Worm (Caenorhabditis elegans): ENCODE measurements around the gene Y55F3AM.13.
A peak's percentile ranks its signal among the peaks of the same experiment; 100 is the strongest.

Gene Y55F3AM.13

DNA sequence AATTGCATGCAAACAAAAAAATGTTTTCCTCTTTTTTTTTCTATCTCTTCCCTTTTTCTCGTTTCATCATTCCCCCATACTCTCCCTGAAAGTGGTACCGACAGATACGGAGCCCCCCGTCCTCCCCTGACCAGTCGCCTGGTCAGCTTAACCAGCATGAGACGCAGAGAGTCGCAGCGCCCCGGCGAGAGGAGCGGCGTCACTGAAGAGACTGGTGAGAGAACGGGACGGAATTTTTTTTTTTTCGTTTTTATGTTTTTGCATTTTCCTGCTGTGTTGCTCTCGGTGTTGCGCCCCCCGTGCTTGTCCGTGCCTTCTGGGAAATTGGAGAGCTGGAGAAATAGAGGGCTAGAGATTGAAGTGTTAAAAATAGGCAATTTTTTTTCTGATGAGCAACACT is 14.3 kb upstream of the Y55F3AM.13 start (continued):
- TF ChIP-seq nhr-43 (tag; optimal IDR thresholded peaks at IDR 0.05; ENCODE audit: poor library complexity, severe bottlenecking), result no peak

DNA sequence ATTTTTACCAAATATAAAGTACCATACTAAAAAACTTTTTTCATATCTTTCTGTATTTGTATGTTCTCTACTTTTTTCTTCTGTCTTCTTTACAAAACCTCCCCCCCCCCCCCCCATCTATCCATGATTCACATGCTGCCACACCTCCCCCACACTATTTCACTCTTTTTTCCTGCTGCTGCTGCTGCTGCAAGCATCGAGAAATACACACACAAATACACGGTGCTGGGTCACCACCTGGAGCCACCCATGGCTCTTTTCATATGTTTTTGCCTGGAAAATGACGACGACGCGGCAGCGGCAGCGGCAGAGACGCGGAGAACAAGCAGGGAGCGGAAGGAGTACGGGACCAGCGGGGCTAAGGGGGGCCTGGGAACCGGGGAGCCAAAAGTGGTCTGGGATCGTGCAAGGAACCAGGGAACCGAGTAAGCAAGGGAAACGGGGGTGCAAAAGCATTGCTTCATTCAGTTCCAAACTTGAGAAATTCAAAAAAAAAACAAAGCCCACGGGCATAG is 12.7 kb upstream of the Y55F3AM.13 start:
- TF ChIP-seq pha-4 (tag; optimal IDR thresholded peaks at IDR 0.05), result peak; percentile 17
- no peak for TF ChIP-seq skn-1 (tag; optimal IDR thresholded peaks at IDR 0.05)
- no peak for TF ChIP-seq egl-27 (tag; optimal IDR thresholded peaks at IDR 0.05)
- TF ChIP-seq lin-39 (tag; optimal IDR thresholded peaks at IDR 0.05), result peak; percentile 35

DNA sequence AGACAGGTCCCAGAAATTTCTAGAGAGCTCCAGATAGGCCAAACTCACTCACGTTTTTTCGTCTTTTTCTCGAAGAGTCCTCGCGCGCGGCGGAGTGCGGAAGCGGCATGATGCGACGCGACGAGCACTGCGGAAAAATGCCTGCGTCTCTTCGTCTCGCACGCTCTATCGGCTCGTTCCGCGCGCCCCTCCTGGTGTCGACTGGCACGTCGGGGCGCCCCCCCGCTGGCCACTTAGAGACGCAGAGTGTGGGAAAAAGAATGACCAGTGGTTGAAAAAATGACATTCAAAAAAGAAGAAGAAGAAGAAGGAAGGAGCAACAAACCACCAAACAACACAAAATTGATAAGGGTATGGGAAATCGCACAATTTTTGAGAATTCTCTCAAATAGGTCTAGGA is 11.3 kb upstream of the Y55F3AM.13 start, which contains the start of gene znf-782:
znf-782 (minus strand) TSS at position 96 of the 400 bp plus-strand sequence.
- TF ChIP-seq nfya-1 (tag; optimal IDR thresholded peaks at IDR 0.05; ENCODE audit: insufficient read depth) (peak; percentile 74), ceh-16 (tag; optimal IDR thresholded peaks at IDR 0.05) (no peak), fkh-2 (tag; optimal IDR thresholded peaks at IDR 0.05) (no peak), pha-4 (tag; optimal IDR thresholded peaks at IDR 0.05) (peak; percentile 1), unc-62 (GFP tag; optimal IDR thresholded peaks at IDR 0.05) (no peak), mdl-1 (tag; optimal IDR thresholded peaks at IDR 0.05) (no peak), sea-2 (GFP tag; optimal IDR thresholded peaks at IDR 0.05) (no peak), skn-1 (tag; optimal IDR thresholded peaks at IDR 0.05) (peak; percentile 1), jun-1 (tag; optimal IDR thresholded peaks at IDR 0.05) (peak; percentile 21), zag-1 (tag; optimal IDR thresholded peaks at IDR 0.05) (no peak), ama-1 (optimal IDR thresholded peaks at IDR 0.05) (no peak), nhr-11 (tag; optimal IDR thresholded peaks at IDR 0.05) (peak; percentile 11), lsy-12 (tag; optimal IDR thresholded peaks at IDR 0.05) (peak; percentile 47), tbx-2 (tag; optimal IDR thresholded peaks at IDR 0.05) (peak; percentile 19), elt-2 (tag; optimal IDR thresholded peaks at IDR 0.05) (peak; percentile 31), fkh-10 (GFP tag; optimal IDR thresholded peaks at IDR 0.05) (no peak), daf-12 (tag; optimal IDR thresholded peaks at IDR 0.05) (no peak), nhr-77 (tag; optimal IDR thresholded peaks at IDR 0.05) (no peak), ztf-4 (tag; optimal IDR thresholded peaks at IDR 0.05) (no peak), ceh-82 (tag; optimal IDR thresholded peaks at IDR 0.05) (no peak), elt-1 (tag; optimal IDR thresholded peaks at IDR 0.05) (no peak), hmg-11 (tag; optimal IDR thresholded peaks at IDR 0.05) (peak; percentile 33), egl-5 (tag; optimal IDR thresholded peaks at IDR 0.05) (peak; percentile 57), lin-39 (tag; optimal IDR thresholded peaks at IDR 0.05) (peak; percentile 70), nhr-12 (tag; optimal IDR thresholded peaks at IDR 0.05) (no peak), mml-1 (tag; optimal IDR thresholded peaks at IDR 0.05) (no peak), lin-15B (tag; optimal IDR thresholded peaks at IDR 0.05) (peak; percentile 8), fos-1 (tag; optimal IDR thresholded peaks at IDR 0.05) (no peak), nhr-237 (tag; optimal IDR thresholded peaks at IDR 0.05) (no peak), nhr-43 (tag; optimal IDR thresholded peaks at IDR 0.05; ENCODE audit: poor library complexity, severe bottlenecking) (no peak), ceh-9 (tag; optimal IDR thresholded peaks at IDR 0.05) (no peak)

DNA sequence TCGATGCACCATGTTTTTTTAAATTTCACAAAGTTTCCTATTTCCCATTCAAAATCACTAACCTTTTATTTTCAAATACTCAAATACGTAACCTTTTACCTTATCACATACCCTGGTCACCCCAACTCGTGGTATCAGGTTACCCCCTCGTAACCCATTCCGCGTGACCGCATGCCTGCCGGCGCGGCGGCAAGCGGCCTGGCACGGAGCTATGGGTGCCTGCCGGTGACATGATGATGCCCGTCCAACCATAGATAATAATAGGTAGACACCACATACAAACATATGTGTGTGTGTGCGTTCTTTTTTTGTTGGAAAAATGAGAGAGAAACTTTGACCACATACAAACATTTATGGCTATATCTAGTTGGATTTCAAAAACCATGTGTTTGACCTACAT is 9.5 kb upstream of the Y55F3AM.13 start:
- TF ChIP-seq fos-1 (tag; optimal IDR thresholded peaks at IDR 0.05) (peak; percentile 22), eor-1 (tag; optimal IDR thresholded peaks at IDR 0.05) (no peak), pha-4 (tag; optimal IDR thresholded peaks at IDR 0.05) (peak; percentile 38), lin-39 (tag; optimal IDR thresholded peaks at IDR 0.05) (peak; percentile 3)

DNA sequence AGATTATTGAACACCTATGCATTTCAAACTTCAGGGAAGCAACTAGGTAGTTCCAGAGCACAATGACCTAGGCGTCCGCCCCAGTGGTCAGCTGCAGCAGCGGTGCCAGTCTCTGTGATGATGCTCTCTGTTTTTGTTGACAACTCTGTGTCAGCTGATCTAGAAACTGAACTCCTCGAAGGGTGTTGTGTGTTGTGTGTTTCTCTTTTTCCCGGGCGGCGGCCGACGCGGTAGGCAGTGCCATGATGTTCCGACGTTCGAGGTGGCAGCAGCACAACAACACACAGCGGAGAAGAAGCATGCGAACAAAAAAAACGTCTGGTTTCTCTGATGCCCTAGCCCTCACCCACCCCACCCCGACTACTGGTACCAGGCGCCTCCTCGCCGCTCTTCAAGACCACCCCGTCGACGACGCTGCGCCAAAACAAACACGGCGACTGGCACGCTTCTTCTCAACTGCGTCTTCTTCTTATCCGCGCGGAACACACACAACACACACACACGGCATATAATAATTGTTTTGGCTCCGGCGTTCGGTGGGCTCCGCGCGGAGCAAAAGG is 8.3 kb upstream of the Y55F3AM.13 start:
- no peak for TF ChIP-seq pqm-1 (tag; optimal IDR thresholded peaks at IDR 0.05)
- no peak for TF ChIP-seq ceh-9 (tag; optimal IDR thresholded peaks at IDR 0.05)
- no peak for TF ChIP-seq nhr-11 (tag; optimal IDR thresholded peaks at IDR 0.05)
- no peak for TF ChIP-seq lin-15B (tag; optimal IDR thresholded peaks at IDR 0.05)
- TF ChIP-seq ama-1 (optimal IDR thresholded peaks at IDR 0.05), result peak; percentile 12
- TF ChIP-seq pha-4 (tag; optimal IDR thresholded peaks at IDR 0.05), result peak; percentile 59
- TF ChIP-seq sea-2 (GFP tag; optimal IDR thresholded peaks at IDR 0.05), result no peak
- TF ChIP-seq snpc-4 (tag; optimal IDR thresholded peaks at IDR 0.05), result peak; percentile 51
- TF ChIP-seq elt-3 (tag; optimal IDR thresholded peaks at IDR 0.05), result no peak
- TF ChIP-seq mml-1 (tag; optimal IDR thresholded peaks at IDR 0.05), result no peak
- TF ChIP-seq lin-39 (tag; optimal IDR thresholded peaks at IDR 0.05), result peak; percentile 48
- peak; percentile 40 for TF ChIP-seq hmg-11 (tag; optimal IDR thresholded peaks at IDR 0.05)
- TF ChIP-seq elt-1 (tag; optimal IDR thresholded peaks at IDR 0.05), result no peak

All from whole organism, L3 larva.